Worm (Caenorhabditis elegans): ENCODE measurements around the gene sri-72.

DNA sequence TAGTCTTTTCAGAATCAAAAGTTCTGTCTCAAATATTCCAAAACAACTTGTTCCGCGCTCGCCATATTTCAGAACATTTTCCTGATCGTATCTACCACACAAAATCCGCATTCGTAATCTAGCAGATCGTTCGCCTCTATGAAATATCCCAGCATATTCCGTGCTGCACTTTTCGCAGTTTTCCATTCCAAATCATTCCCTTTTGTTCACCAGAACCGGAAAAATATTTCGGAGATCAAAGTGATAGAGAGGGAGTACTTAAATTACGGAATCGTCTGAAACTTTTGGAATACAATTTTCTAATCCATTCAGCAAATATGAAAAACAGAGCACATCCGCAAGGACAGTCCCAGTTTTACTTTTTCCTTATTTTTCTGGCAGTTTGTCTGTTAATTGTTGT is 19.8 kb upstream of the sri-72 start, which contains the start of gene K06H6.1:
- TF ChIP-seq him-1 (tag; optimal IDR thresholded peaks at IDR 0.05) = no peak
- no peak for TF ChIP-seq dao-5 (tag; optimal IDR thresholded peaks at IDR 0.05)

All from whole organism, L4/young adult.